Worm (Caenorhabditis elegans) whole organism, L3 larva: ENCODE data around the gene F38A1.9.

Experiments used
- ZK546.5 ChIP-seq: sonication (generic microtip); optimal IDR thresholded peaks from 2 replicates; lab custom pipeline; 2017; ENCODE audit warnings: missing biosample characterization, missing genetic modification characterization
- aly-2 ChIP-seq: fragments of 150-350 bp; optimal IDR thresholded peaks from 2 replicates; lab custom pipeline; 2014; ENCODE audit warnings: missing biosample characterization, missing genetic modification characterization
- ceh-16 ChIP-seq: sonication (generic microtip); optimal IDR thresholded peaks from 2 replicates; lab custom pipeline; 2017; ENCODE audit warnings: missing biosample characterization, missing genetic modification characterization
- ceh-28 ChIP-seq: fragments of 150-350 bp; optimal IDR thresholded peaks from 2 replicates; lab custom pipeline; 2014; ENCODE audit warnings: missing biosample characterization, missing genetic modification reagents, missing genetic modification characterization
- ceh-82 ChIP-seq: fragments of 150-350 bp; optimal IDR thresholded peaks from 2 replicates; lab custom pipeline; 2014; ENCODE audit warnings: missing biosample characterization, missing genetic modification characterization
- ceh-9 ChIP-seq: sonication (generic microtip); optimal IDR thresholded peaks from 2 replicates; lab custom pipeline; 2018; ENCODE audit warnings: missing biosample characterization, missing genetic modification characterization
- daf-12 ChIP-seq: fragments of 150-350 bp; optimal IDR thresholded peaks from 2 replicates; lab custom pipeline; 2014; ENCODE audit warnings: missing biosample characterization, missing genetic modification reagents, missing genetic modification characterization
- egl-27 ChIP-seq: sonication (generic microtip); optimal IDR thresholded peaks from 4 replicates; lab custom pipeline; 2017; ENCODE audit warnings: missing biosample characterization, missing genetic modification reagents, missing genetic modification characterization
- egl-5 ChIP-seq: fragments of 150-350 bp; optimal IDR thresholded peaks from 2 replicates; lab custom pipeline; 2017; ENCODE audit warnings: missing biosample characterization, missing genetic modification reagents, missing genetic modification characterization, inconsistent platforms
- elt-1 ChIP-seq: fragments of 150-350 bp; optimal IDR thresholded peaks from 2 replicates; lab custom pipeline; 2014; ENCODE audit warnings: missing biosample characterization, missing genetic modification characterization
- elt-2 ChIP-seq: sonication (generic microtip); optimal IDR thresholded peaks from 2 replicates; lab custom pipeline; 2016; ENCODE audit warnings: missing genetic modification reagents, mild to moderate bottlenecking, missing genetic modification characterization, missing compliant biosample characterization
- elt-3 ChIP-seq, 3 experiments: fragments of 150-350 bp in 1 of 3; sonication (generic microtip) in 2 of 3; optimal IDR thresholded peaks; 2 replicates in 2 of 3; 4 replicates in 1 of 3; lab custom pipeline; 2014 to 2017; ENCODE audit warnings: missing biosample characterization in 3 of 3, missing genetic modification characterization in 3 of 3
- eor-1 ChIP-seq, 2 experiments: fragments of 150-350 bp; optimal IDR thresholded peaks; 2 replicates each; lab custom pipeline; 2014 to 2018; ENCODE audit warnings: missing biosample characterization in 2 of 2, missing genetic modification characterization in 2 of 2
- fos-1 ChIP-seq: fragments of 150-350 bp; optimal IDR thresholded peaks from 2 replicates; lab custom pipeline; 2014; ENCODE audit warnings: missing biosample characterization, missing genetic modification characterization
- hmg-11 ChIP-seq: sonication (generic microtip); optimal IDR thresholded peaks from 2 replicates; lab custom pipeline; 2016; ENCODE audit warnings: missing genetic modification characterization, missing compliant biosample characterization
- jun-1 ChIP-seq: fragments of 150-350 bp; optimal IDR thresholded peaks from 2 replicates; lab custom pipeline; 2014; ENCODE audit warnings: missing biosample characterization, missing genetic modification reagents, missing genetic modification characterization
- lin-39 ChIP-seq: fragments of 150-350 bp; optimal IDR thresholded peaks from 2 replicates; lab custom pipeline; 2018; ENCODE audit warnings: missing biosample characterization, missing genetic modification reagents, missing genetic modification characterization
- lsy-12 ChIP-seq: sonication (generic microtip); optimal IDR thresholded peaks from 2 replicates; lab custom pipeline; 2016; ENCODE audit warnings: mild to moderate bottlenecking, missing genetic modification characterization, missing compliant biosample characterization
- mdl-1 ChIP-seq: fragments of 150-350 bp; optimal IDR thresholded peaks from 2 replicates; lab custom pipeline; 2014; ENCODE audit warnings: missing biosample characterization, missing genetic modification characterization
- nfya-1 ChIP-seq: sonication (generic microtip); optimal IDR thresholded peaks from 2 replicates; lab custom pipeline; 2017; ENCODE audit warnings: missing genetic modification characterization, mild to moderate bottlenecking, missing compliant biosample characterization, antibody characterized with exemption, moderate library complexity; ENCODE audit not compliant: insufficient read depth
- nhr-11 ChIP-seq: fragments of 150-350 bp; optimal IDR thresholded peaks from 2 replicates; lab custom pipeline; 2014; ENCODE audit warnings: missing biosample characterization, missing genetic modification characterization
- nhr-23 ChIP-seq: fragments of 150-350 bp; optimal IDR thresholded peaks from 2 replicates; lab custom pipeline; 2014; ENCODE audit warnings: missing biosample characterization, missing genetic modification reagents, missing genetic modification characterization
- nhr-237 ChIP-seq: fragments of 150-350 bp; optimal IDR thresholded peaks from 2 replicates; lab custom pipeline; 2014; ENCODE audit warnings: missing biosample characterization, missing genetic modification characterization
- nhr-28 ChIP-seq: fragments of 150-350 bp; optimal IDR thresholded peaks from 2 replicates; lab custom pipeline; 2014; ENCODE audit warnings: missing biosample characterization, missing genetic modification characterization
- nhr-43 ChIP-seq: sonication (generic microtip); optimal IDR thresholded peaks from 2 replicates; lab custom pipeline; 2016; ENCODE audit warnings: mild to moderate bottlenecking, missing genetic modification characterization, missing compliant biosample characterization; ENCODE audit not compliant: poor library complexity, severe bottlenecking
- nhr-67 ChIP-seq: fragments of 150-350 bp; optimal IDR thresholded peaks from 2 replicates; lab custom pipeline; 2014; ENCODE audit warnings: missing biosample characterization, missing genetic modification characterization
- nhr-76 ChIP-seq: fragments of 150-350 bp; sonication (generic microtip); optimal IDR thresholded peaks from 5 replicates; lab custom pipeline; 2014; ENCODE audit warnings: missing biosample characterization, missing genetic modification characterization
- pha-4 ChIP-seq: fragments of 150-350 bp; optimal IDR thresholded peaks from 2 replicates; lab custom pipeline; 2014; ENCODE audit warnings: missing biosample characterization, missing genetic modification reagents, missing genetic modification characterization
- pqm-1 ChIP-seq: fragments of 150-350 bp; optimal IDR thresholded peaks from 2 replicates; lab custom pipeline; 2017; ENCODE audit warnings: missing biosample characterization, missing genetic modification characterization, inconsistent platforms
- sea-2 ChIP-seq: fragments of 150-350 bp; sonication (generic microtip); optimal IDR thresholded peaks from 4 replicates; lab custom pipeline; 2014; ENCODE audit warnings: missing biosample characterization, missing genetic modification reagents, missing genetic modification characterization
- unc-39 ChIP-seq: sonication (generic microtip); optimal IDR thresholded peaks from 4 replicates; lab custom pipeline; 2017; ENCODE audit warnings: missing biosample characterization, missing genetic modification characterization
- zag-1 ChIP-seq: fragments of 150-350 bp; optimal IDR thresholded peaks from 2 replicates; lab custom pipeline; 2014; ENCODE audit warnings: missing biosample characterization, missing genetic modification characterization
- ztf-11 ChIP-seq: fragments of 150-350 bp; optimal IDR thresholded peaks from 2 replicates; lab custom pipeline; 2014; ENCODE audit warnings: missing biosample characterization, missing genetic modification characterization

Gene F38A1.9

ce11 chrIV:1238147-1238546, 7.0 kb downstream of the F38A1.9 start:
- TF ChIP-seq fos-1, result no peak
- TF ChIP-seq nhr-237 (tag; lab: Kevin White, UChicago), result no peak
- no peak for TF ChIP-seq lsy-12 (tag; lab: Kevin White, UChicago)
- no peak for TF ChIP-seq ceh-9
- TF ChIP-seq nhr-76, result no peak
- TF ChIP-seq aly-2 (tag; lab: Kevin White, UChicago), result no peak
- TF ChIP-seq lin-39 (tag; lab: Kevin White, UChicago), result no peak
- TF ChIP-seq ceh-82, result no peak
- TF ChIP-seq elt-3 (tag; optimal IDR thresholded peaks at IDR 0.05; lab: Kevin White, UChicago), result no peak
- TF ChIP-seq sea-2 (GFP tag; lab: Kevin White, UChicago), result no peak
- TF ChIP-seq jun-1 (tag; lab: Kevin White, UChicago), result no peak

- TF ChIP-seq nfya-1 (tag; lab: Kevin White, UChicago) (no peak), ceh-28 (tag; lab: Kevin White, UChicago) (peak; percentile 81)
Observed at ce11 chrIV:1235785-1236184, 9.4 kb downstream of the F38A1.9 start.

DNA sequence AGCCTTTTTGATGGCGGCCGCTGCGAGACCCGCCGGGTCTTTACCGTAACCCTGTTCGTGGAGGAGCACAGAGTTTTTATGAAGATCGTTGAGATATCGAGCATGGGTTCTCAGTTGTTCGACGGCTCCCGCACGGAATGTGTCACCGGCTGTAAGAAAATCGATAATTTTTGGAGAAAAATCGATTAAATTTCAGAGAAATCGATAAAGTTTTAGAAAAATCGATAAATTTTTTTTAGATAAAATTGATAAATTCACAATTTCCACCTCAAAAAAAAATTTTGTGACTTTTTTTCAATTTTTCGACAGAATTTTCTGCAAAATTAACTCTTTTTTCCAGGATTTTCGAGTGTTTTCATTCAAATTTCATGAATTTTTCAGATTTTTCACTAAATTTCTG, 10.4 kb downstream of the F38A1.9 start:
- TF ChIP-seq ceh-28 (tag; lab: Kevin White, UChicago), result peak; percentile 70
- no peak for TF ChIP-seq nhr-43
- no peak for TF ChIP-seq nhr-28
- no peak for TF ChIP-seq nhr-11
- TF ChIP-seq pha-4, result no peak
- TF ChIP-seq nhr-67 (tag; lab: Kevin White, UChicago), result no peak
- no peak for TF ChIP-seq egl-27 (tag; lab: Kevin White, UChicago)
- no peak for TF ChIP-seq zag-1 (tag; lab: Kevin White, UChicago)

- TF ChIP-seq nhr-23 (no peak), nhr-11 (no peak), ceh-16 (tag; lab: Kevin White, UChicago) (no peak), egl-5 (tag; lab: Kevin White, UChicago) (no peak), ZK546.5 (tag; lab: Kevin White, UChicago) (no peak), eor-1 (tag; optimal IDR thresholded peaks at IDR 0.05; lab: Kevin White, UChicago) (no peak)
Observed at ce11 chrIV:1232419-1233145, 12.6 kb downstream of the F38A1.9 start.

- TF ChIP-seq ztf-11 (tag; lab: Kevin White, UChicago), result no peak
- no peak for TF ChIP-seq nhr-76
- TF ChIP-seq nhr-11, result no peak
- no peak for TF ChIP-seq sea-2 (GFP tag; lab: Kevin White, UChicago)
Observed at ce11 chrIV:1231589-1231988, 13.6 kb downstream of the F38A1.9 start, which contains the start of gene W09G12.6. Gene W09G12.6, plus strand, starts transcription at chrIV:1231889.

- TF ChIP-seq aly-2 (tag; lab: Kevin White, UChicago) (no peak), nhr-11 (no peak), pha-4 (peak; percentile 18), elt-2 (tag; lab: Kevin White, UChicago) (peak; percentile 91), jun-1 (tag; lab: Kevin White, UChicago) (peak; percentile 27), pqm-1 (peak; percentile 54), hmg-11 (no peak), nfya-1 (tag; lab: Kevin White, UChicago) (no peak), mdl-1 (tag; lab: Kevin White, UChicago) (no peak), elt-3 (tag; optimal IDR thresholded peaks at IDR 0.05; lab: Kevin White, UChicago) (no peak), elt-1 (no peak), ceh-9 (no peak), ceh-28 (tag; lab: Kevin White, UChicago) (no peak), nhr-23 (no peak), daf-12 (no peak), ztf-11 (tag; lab: Kevin White, UChicago) (no peak), lsy-12 (tag; lab: Kevin White, UChicago) (no peak), unc-39 (tag; lab: Kevin White, UChicago) (no peak), fos-1 (no peak)
Observed at ce11 chrIV:1228675-1229130, 16.4 kb downstream of the F38A1.9 start, which contains the start of gene W09G12.7. Gene W09G12.7, plus strand, starts transcription at chrIV:1229080.
